Worm (Caenorhabditis elegans): Measurements from ENCODE around the gene scl-1.

- TF ChIP-seq flt-1 (GFP tag; IDR thresholded peaks at IDR 0.05) (no peak), T22C8.4 (GFP tag; IDR thresholded peaks at IDR 0.05) (no peak), ztf-23 (GFP tag; IDR thresholded peaks at IDR 0.05) (no peak), ztf-29 (GFP tag; IDR thresholded peaks at IDR 0.05) (no peak), klf-2 (GFP tag; conservative IDR thresholded peaks at IDR 0.05) (no peak), ref-1 (GFP tag; conservative IDR thresholded peaks at IDR 0.05) (no peak), tab-1 (GFP tag; IDR thresholded peaks at IDR 0.05) (no peak)
Measured at ce11 chrIV:13067200-13067599, 11.1 kb downstream of the scl-1 start, which contains the start of gene col-131.

Measured in whole organism, midembryonic.